Fruit fly (Drosophila melanogaster) whole organism, prepupa: ENCODE measurements around the gene CG10013.

ENCODE experiments used
- Blimp-1 ChIP-seq: fragments of 200-800 bp; sonication (Bioruptor generic); optimal IDR thresholded peaks from 3 replicates; lab custom pipeline; 2017; ENCODE audit warnings: missing biosample characterization, missing genetic modification characterization, mild to moderate bottlenecking, moderate library complexity, missing genetic modification reagents
- CG4318 ChIP-seq: fragments of 200-800 bp; sonication (Bioruptor generic); optimal IDR thresholded peaks from 3 replicates; lab custom pipeline; 2017; ENCODE audit warnings: missing biosample characterization, mild to moderate bottlenecking, missing genetic modification characterization
- CG6163 ChIP-seq: fragments of 200-800 bp; sonication (Bioruptor generic); IDR thresholded peaks from 3 replicates; pipeline ENCODE4 v1.3.6; 2022; ENCODE audit warnings: missing biosample characterization, missing genetic modification characterization
- CG6808 ChIP-seq: fragments of 200-800 bp; sonication (Bioruptor generic); optimal IDR thresholded peaks from 3 replicates; lab custom pipeline; 2017; ENCODE audit warnings: missing biosample characterization, missing genetic modification characterization, mild to moderate bottlenecking, moderate library complexity, missing genetic modification reagents
- CG6854 ChIP-seq: fragments of 200-800 bp; sonication (Bioruptor generic); optimal IDR thresholded peaks from 2 replicates; lab custom pipeline; 2017; ENCODE audit warnings: missing biosample characterization, mild to moderate bottlenecking, missing genetic modification characterization
- Gug ChIP-seq: fragments of 200-800 bp; sonication (Bioruptor generic); IDR thresholded peaks from 2 replicates; pipeline ENCODE4 v1.3.6; 2022; ENCODE audit warnings: missing biosample characterization, missing genetic modification characterization
- Hr39 ChIP-seq: fragments of 200-800 bp; sonication (Bioruptor generic); optimal IDR thresholded peaks from 2 replicates; lab custom pipeline; 2016; ENCODE audit warnings: missing biosample characterization, missing genetic modification characterization
- Smox ChIP-seq: fragments of 200-800 bp; sonication (Bioruptor generic); optimal IDR thresholded peaks from 3 replicates; lab custom pipeline; 2016; ENCODE audit warnings: missing biosample characterization, missing genetic modification characterization
- Sox14 ChIP-seq: fragments of 200-800 bp; sonication (Bioruptor generic); optimal IDR thresholded peaks from 3 replicates; lab custom pipeline; 2016; ENCODE audit warnings: missing biosample characterization, missing genetic modification characterization
- achi ChIP-seq: fragments of 200-800 bp; sonication (Bioruptor generic); optimal IDR thresholded peaks from 3 replicates; lab custom pipeline; 2016; ENCODE audit warnings: missing biosample characterization, missing genetic modification characterization
- topi ChIP-seq: fragments of 200-800 bp; sonication (Bioruptor generic); optimal IDR thresholded peaks from 3 replicates; lab custom pipeline; 2016; ENCODE audit warnings: missing biosample characterization, missing genetic modification characterization

DNA sequence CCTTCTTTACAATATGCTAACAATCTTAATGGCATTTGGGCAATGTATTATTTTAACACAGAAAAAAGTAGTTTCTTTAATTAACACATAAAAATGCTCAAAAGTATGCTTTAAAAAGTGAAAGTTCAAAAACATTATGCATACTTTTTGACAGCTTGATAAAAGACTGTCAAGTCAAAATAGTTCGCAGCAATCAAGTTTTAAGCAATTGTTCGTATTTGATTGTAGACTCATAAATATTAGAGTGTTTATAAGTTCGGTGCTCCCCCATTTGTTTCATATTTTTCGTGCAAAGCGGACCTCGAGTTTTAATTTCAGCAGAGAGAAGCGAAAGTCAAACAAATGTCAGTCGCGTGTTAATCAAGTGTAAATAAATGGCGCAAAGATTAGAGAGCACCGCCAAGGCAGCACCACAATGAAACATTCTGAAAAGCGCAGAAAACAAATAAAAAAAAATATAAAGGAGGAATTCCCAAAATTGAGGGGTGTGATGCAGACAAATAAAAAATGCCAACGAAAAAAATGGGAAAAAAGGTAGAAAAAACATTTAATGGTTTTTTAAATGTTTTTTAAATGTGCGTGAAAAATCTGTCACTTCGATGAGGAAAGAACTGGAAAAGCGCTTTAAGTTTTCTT is 21.7 kb downstream of the CG10013 start:
- TF ChIP-seq topi (peak; percentile 45), CG4318 (GFP tag; lab: Kevin White, UChicago) (no peak), CG6854 (no peak), CG6808 (GFP tag; lab: Kevin White, UChicago) (no peak), Blimp-1 (GFP tag; lab: Kevin White, UChicago) (peak; percentile 15), Sox14 (GFP tag; lab: Kevin White, UChicago) (no peak), Smox (GFP tag; lab: Kevin White, UChicago) (peak; percentile 18), CG6163 (GFP tag; lab: Robert Waterston, UW) (no peak), achi (GFP tag; lab: Kevin White, UChicago) (no peak), Hr39 (GFP tag; lab: Kevin White, UChicago) (peak; percentile 50), Gug (no peak)
